Worm (Caenorhabditis elegans) whole organism, L3 larva: ENCODE data around the gene B0252.3.

Experiments used
- ama-1 ChIP-seq: fragments of 150-350 bp; optimal IDR thresholded peaks from 2 replicates; lab custom pipeline; 2018
- ceh-16 ChIP-seq: sonication (generic microtip); optimal IDR thresholded peaks from 2 replicates; lab custom pipeline; 2017; ENCODE audit warnings: missing biosample characterization, missing genetic modification characterization
- ceh-28 ChIP-seq: fragments of 150-350 bp; optimal IDR thresholded peaks from 2 replicates; lab custom pipeline; 2014; ENCODE audit warnings: missing biosample characterization, missing genetic modification reagents, missing genetic modification characterization
- daf-12 ChIP-seq: fragments of 150-350 bp; optimal IDR thresholded peaks from 2 replicates; lab custom pipeline; 2014; ENCODE audit warnings: missing biosample characterization, missing genetic modification reagents, missing genetic modification characterization
- fos-1 ChIP-seq: fragments of 150-350 bp; optimal IDR thresholded peaks from 2 replicates; lab custom pipeline; 2014; ENCODE audit warnings: missing biosample characterization, missing genetic modification characterization
- nhr-23 ChIP-seq: fragments of 150-350 bp; optimal IDR thresholded peaks from 2 replicates; lab custom pipeline; 2014; ENCODE audit warnings: missing biosample characterization, missing genetic modification reagents, missing genetic modification characterization
- nhr-77 ChIP-seq: fragments of 150-350 bp; optimal IDR thresholded peaks from 2 replicates; lab custom pipeline; 2014; ENCODE audit warnings: missing biosample characterization, missing genetic modification characterization
- unc-39 ChIP-seq: sonication (generic microtip); optimal IDR thresholded peaks from 4 replicates; lab custom pipeline; 2017; ENCODE audit warnings: missing biosample characterization, missing genetic modification characterization

DNA sequence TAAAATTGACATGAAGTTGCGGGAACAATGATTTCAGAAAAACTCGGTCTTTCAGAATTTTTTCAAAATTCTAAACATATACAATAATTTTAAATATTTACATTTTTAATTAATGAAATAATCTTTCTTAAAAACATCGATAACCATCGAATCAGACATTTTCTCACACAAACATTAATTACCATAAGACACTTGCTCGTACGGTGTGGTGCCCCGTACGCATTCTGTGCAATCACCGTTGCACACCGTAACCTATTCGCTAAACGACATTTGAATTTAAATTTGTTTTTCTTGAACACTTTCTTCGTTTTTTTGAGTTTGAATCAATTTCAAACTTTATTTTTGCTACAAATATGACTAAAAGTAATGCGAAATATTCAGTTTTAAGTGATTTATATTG lies 16.2 kb upstream of the B0252.3 start:
- TF ChIP-seq nhr-23 (tag; lab: Kevin White, UChicago) (no peak), ceh-28 (tag; lab: Kevin White, UChicago) (no peak), unc-39 (tag; lab: Kevin White, UChicago) (no peak), ama-1 (lab: Kevin White, UChicago) (no peak), daf-12 (no peak), ceh-16 (no peak), nhr-77 (no peak), fos-1 (tag; lab: Kevin White, UChicago) (no peak)
